Worm (Caenorhabditis elegans) whole organism, L3 larva: ENCODE results near the gene tbc-18.

Experiments
- aly-2 ChIP-seq: fragments of 150-350 bp; optimal IDR thresholded peaks from 2 replicates; lab custom pipeline; 2014; ENCODE audit warnings: missing biosample characterization, missing genetic modification characterization
- ama-1 ChIP-seq: fragments of 150-350 bp; optimal IDR thresholded peaks from 2 replicates; lab custom pipeline; 2018
- elt-3 ChIP-seq, 3 experiments: fragments of 150-350 bp in 1 of 3; sonication (generic microtip) in 2 of 3; optimal IDR thresholded peaks; 2 replicates in 2 of 3; 4 replicates in 1 of 3; lab custom pipeline; 2014 to 2017; ENCODE audit warnings: missing biosample characterization in 3 of 3, missing genetic modification characterization in 3 of 3
- jun-1 ChIP-seq: fragments of 150-350 bp; optimal IDR thresholded peaks from 2 replicates; lab custom pipeline; 2014; ENCODE audit warnings: missing biosample characterization, missing genetic modification reagents, missing genetic modification characterization
- lin-39 ChIP-seq: fragments of 150-350 bp; optimal IDR thresholded peaks from 2 replicates; lab custom pipeline; 2018; ENCODE audit warnings: missing biosample characterization, missing genetic modification reagents, missing genetic modification characterization
- nhr-12 ChIP-seq: fragments of 150-350 bp; optimal IDR thresholded peaks from 2 replicates; lab custom pipeline; 2014; ENCODE audit warnings: missing biosample characterization, missing genetic modification characterization
- nhr-237 ChIP-seq: fragments of 150-350 bp; optimal IDR thresholded peaks from 2 replicates; lab custom pipeline; 2014; ENCODE audit warnings: missing biosample characterization, missing genetic modification characterization
- nhr-28 ChIP-seq: fragments of 150-350 bp; optimal IDR thresholded peaks from 2 replicates; lab custom pipeline; 2014; ENCODE audit warnings: missing biosample characterization, missing genetic modification characterization
- nhr-76 ChIP-seq: fragments of 150-350 bp; sonication (generic microtip); optimal IDR thresholded peaks from 5 replicates; lab custom pipeline; 2014; ENCODE audit warnings: missing biosample characterization, missing genetic modification characterization
- skn-1 ChIP-seq: fragments of 150-350 bp; optimal IDR thresholded peaks from 2 replicates; lab custom pipeline; 2014; ENCODE audit warnings: missing biosample characterization, missing genetic modification characterization
- snpc-4 ChIP-seq: fragments of 150-350 bp; optimal IDR thresholded peaks from 2 replicates; lab custom pipeline; 2014; ENCODE audit warnings: missing biosample characterization, missing genetic modification characterization
- unc-62 ChIP-seq: fragments of 150-350 bp; sonication (generic microtip); optimal IDR thresholded peaks from 4 replicates; lab custom pipeline; 2014; ENCODE audit warnings: missing biosample characterization, missing genetic modification reagents, missing genetic modification characterization

ce11 chrX:8390508-8390907 lies 12.2 kb downstream of the tbc-18 start:
- TF ChIP-seq jun-1 (no peak), nhr-28 (tag; lab: Kevin White, UChicago) (no peak), skn-1 (tag; lab: Kevin White, UChicago) (no peak), snpc-4 (tag; lab: Kevin White, UChicago) (no peak), ama-1 (lab: Kevin White, UChicago) (no peak), nhr-76 (tag; lab: Kevin White, UChicago) (no peak), elt-3 (tag; optimal IDR thresholded peaks at IDR 0.05; lab: Kevin White, UChicago) (no peak), nhr-237 (tag; lab: Kevin White, UChicago) (no peak), nhr-12 (no peak), aly-2 (tag; lab: Kevin White, UChicago) (no peak), lin-39 (tag; lab: Kevin White, UChicago) (peak; percentile 81), unc-62 (no peak)
